Worm (Caenorhabditis elegans) whole organism, L4 larva: ENCODE data around the gene F47E1.2.

Experiments used
- T20F7.1 ChIP-seq: fragments of 200-800 bp; sonication (Bioruptor generic); optimal IDR thresholded peaks from 2 replicates; lab custom pipeline; 2018; ENCODE audit warnings: mild to moderate bottlenecking, missing genetic modification characterization, missing compliant biosample characterization
- Y48G9A.11 ChIP-seq: fragments of 200-800 bp; sonication (Bioruptor generic); IDR thresholded peaks from 2 replicates; pipeline ENCODE4 v1.3.6; 2022; ENCODE audit warnings: missing genetic modification reagents, missing genetic modification characterization, missing compliant biosample characterization
- aha-1 ChIP-seq: fragments of 150-350 bp; peaks from one replicate; lab custom pipeline; 2014; ENCODE audit warnings: missing biosample characterization, missing genetic modification characterization
- dmd-8 ChIP-seq: fragments of 200-800 bp; sonication (Bioruptor generic); IDR thresholded peaks from 2 replicates; pipeline ENCODE4 v1.3.6; 2022; ENCODE audit warnings: missing genetic modification characterization, missing compliant biosample characterization
- nhr-11 ChIP-seq: fragments of 150-350 bp; optimal IDR thresholded peaks from 2 replicates; lab custom pipeline; 2014; ENCODE audit warnings: missing biosample characterization, missing genetic modification characterization
- pha-4 ChIP-seq, 2 experiments: fragments of 150-350 bp in 1 of 2; fragments of 200-800 bp in 1 of 2; sonication (Bioruptor generic) in 1 of 2; IDR thresholded peaks in 1 of 2; optimal IDR thresholded peaks in 1 of 2; 2 replicates each; pipeline versions ENCODE4 v1.3.6 to Lab custom; 2014 to 2022; ENCODE audit warnings: missing genetic modification characterization in 2 of 2, missing genetic modification reagents in 2 of 2, missing biosample characterization in 1 of 2, missing compliant biosample characterization in 1 of 2

- no peak for TF ChIP-seq nhr-11
- TF ChIP-seq pha-4 (GFP tag; IDR thresholded peaks at IDR 0.05; lab: Robert Waterston, UW) = no peak
- no peak for TF ChIP-seq pha-4 (tag; optimal IDR thresholded peaks at IDR 0.05; lab: Kevin White, UChicago)
- TF ChIP-seq Y48G9A.11 = no peak
- no peak for TF ChIP-seq T20F7.1 (GFP tag; lab: Kevin White, UChicago)
- TF ChIP-seq dmd-8 (GFP tag; lab: Robert Waterston, UW) = no peak
- no peak for TF ChIP-seq aha-1 (tag; lab: Kevin White, UChicago)
Measured at ce11 chrX:9105075-9105474, 47.6 kb downstream of the F47E1.2 start.
